Fruit fly (Drosophila melanogaster): ENCODE measurements around the gene CG12206.

CG12206 gene

dm6 chrX:3482119-3483014 lies 8.0 kb upstream of the CG12206 start, which contains the start of the genes CG10804 and CG10802:
Gene CG10804, minus strand, starts transcription at chrX:3482322.
Gene CG10802, plus strand, starts transcription at chrX:3482965.
- peak; percentile 58 for TF ChIP-seq CG15710 (tag; optimal IDR thresholded peaks at IDR 0.05)
- peak; percentile 45 for TF ChIP-seq Snoo (tag; optimal IDR thresholded peaks at IDR 0.05)
- no peak for TF ChIP-seq gl (tag; optimal IDR thresholded peaks at IDR 0.05)
- TF ChIP-seq rn (GFP tag; IDR thresholded peaks at IDR 0.05): peak; percentile 61; the same call in 1 of the 2 replicates
- no peak for TF ChIP-seq CG14655 (GFP tag; optimal IDR thresholded peaks at IDR 0.05)
- TF ChIP-seq CG13204 (GFP tag; optimal IDR thresholded peaks at IDR 0.05): no peak
- peak; percentile 72; the same call in 1 of the 2 replicates for TF ChIP-seq CG32121 (GFP tag; IDR thresholded peaks at IDR 0.05)
- peak; percentile 52 for TF ChIP-seq CG17806 (tag; optimal IDR thresholded peaks at IDR 0.05)
- no peak for TF ChIP-seq EcR (GFP tag; optimal IDR thresholded peaks at IDR 0.05)
- peak; percentile 42; the same call in 1 of the 2 replicates for TF ChIP-seq CG10348 (GFP tag; IDR thresholded peaks at IDR 0.05)
- peak; percentile 40 for TF ChIP-seq CG9948 (tag; optimal IDR thresholded peaks at IDR 0.05)
- TF ChIP-seq Pif1A (GFP tag; optimal IDR thresholded peaks at IDR 0.05): no peak
- TF ChIP-seq CG8301 (tag; optimal IDR thresholded peaks at IDR 0.05): no peak
- peak; percentile 85 for TF ChIP-seq fd96Ca (GFP tag; IDR thresholded peaks at IDR 0.05)
- peak; percentile 44 for TF ChIP-seq CG34367 (tag; optimal IDR thresholded peaks at IDR 0.05)
- peak; percentile 38 for TF ChIP-seq Pif1B (GFP tag; optimal IDR thresholded peaks at IDR 0.05)
- TF ChIP-seq CG4496 (GFP tag; IDR thresholded peaks at IDR 0.05): peak; percentile 92
- TF ChIP-seq CG12605 (GFP tag; IDR thresholded peaks at IDR 0.05): no peak
- peak; percentile 49 for TF ChIP-seq CG8159 (tag; optimal IDR thresholded peaks at IDR 0.05)
- no peak for TF ChIP-seq D1 (tag; optimal IDR thresholded peaks at IDR 0.05)
- peak; percentile 87 for TF ChIP-seq Ets98B (GFP tag; IDR thresholded peaks at IDR 0.05)

DNA sequence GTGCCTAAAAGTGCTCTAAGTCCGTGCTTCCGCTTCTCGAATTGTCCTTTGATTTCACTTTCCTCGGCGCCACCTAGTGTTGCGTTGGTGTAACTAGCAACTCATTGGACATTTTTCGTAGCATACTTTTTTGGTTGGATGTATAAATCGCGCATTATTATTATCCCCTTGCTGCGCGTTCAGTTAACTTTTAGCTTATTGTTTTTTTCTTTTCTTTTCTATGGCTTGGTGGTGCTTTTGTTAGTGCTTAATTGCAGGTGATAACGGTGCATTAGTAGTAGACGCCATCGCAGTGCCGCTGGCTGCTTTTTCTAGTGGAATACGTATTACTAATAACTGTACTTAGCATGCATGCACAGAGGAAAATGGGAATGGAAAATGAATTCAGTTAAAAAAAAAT lies 6.7 kb upstream of the CG12206 start:
- peak; percentile 40; the same call in 1 of the 2 replicates for TF ChIP-seq Ets98B (GFP tag; IDR thresholded peaks at IDR 0.05)
- no peak for TF ChIP-seq CG15710 (tag; optimal IDR thresholded peaks at IDR 0.05)
- TF ChIP-seq Pif1B (GFP tag; optimal IDR thresholded peaks at IDR 0.05): no peak
- TF ChIP-seq CG4496 (GFP tag; IDR thresholded peaks at IDR 0.05): peak; percentile 34; the same call in 1 of the 3 replicates
- peak; percentile 43 for TF ChIP-seq EcR (GFP tag; optimal IDR thresholded peaks at IDR 0.05)
- no peak for TF ChIP-seq CG32121 (GFP tag; IDR thresholded peaks at IDR 0.05)
- peak; percentile 33 for TF ChIP-seq D1 (tag; optimal IDR thresholded peaks at IDR 0.05)

- peak; percentile 64 for TF ChIP-seq CG15710 (tag; optimal IDR thresholded peaks at IDR 0.05)
- TF ChIP-seq gl (tag; optimal IDR thresholded peaks at IDR 0.05): peak; percentile 18
- peak; percentile 69 for TF ChIP-seq Snoo (tag; optimal IDR thresholded peaks at IDR 0.05)
- peak; percentile 22; the same call in 1 of the 2 replicates for TF ChIP-seq CG10348 (GFP tag; IDR thresholded peaks at IDR 0.05)
- peak; percentile 72 for TF ChIP-seq Pif1A (GFP tag; optimal IDR thresholded peaks at IDR 0.05)
- peak; percentile 78 for TF ChIP-seq CG8301 (tag; optimal IDR thresholded peaks at IDR 0.05)
- TF ChIP-seq rn (GFP tag; IDR thresholded peaks at IDR 0.05): peak; percentile 61
- TF ChIP-seq D1 (tag; optimal IDR thresholded peaks at IDR 0.05): peak; percentile 26
- peak; percentile 73 for TF ChIP-seq CG17806 (tag; optimal IDR thresholded peaks at IDR 0.05)
- TF ChIP-seq CG34367 (tag; optimal IDR thresholded peaks at IDR 0.05): peak; percentile 63
- TF ChIP-seq Ets98B (GFP tag; IDR thresholded peaks at IDR 0.05): peak; percentile 74
- peak; percentile 65 for TF ChIP-seq CG32121 (GFP tag; IDR thresholded peaks at IDR 0.05)
- TF ChIP-seq CG12605 (GFP tag; IDR thresholded peaks at IDR 0.05): peak; percentile 68
- no peak for TF ChIP-seq EcR (GFP tag; optimal IDR thresholded peaks at IDR 0.05)
- TF ChIP-seq CG8159 (tag; optimal IDR thresholded peaks at IDR 0.05): peak; percentile 74
- TF ChIP-seq CG9948 (tag; optimal IDR thresholded peaks at IDR 0.05): peak; percentile 69
- peak; percentile 67 for TF ChIP-seq Pif1B (GFP tag; optimal IDR thresholded peaks at IDR 0.05)
- TF ChIP-seq CG4496 (GFP tag; IDR thresholded peaks at IDR 0.05): peak; percentile 87
- TF ChIP-seq fd96Ca (GFP tag; IDR thresholded peaks at IDR 0.05): peak; percentile 52; the same call in 2 of the 3 replicates
- TF ChIP-seq CG14655 (GFP tag; optimal IDR thresholded peaks at IDR 0.05): peak; percentile 85
- TF ChIP-seq CG13204 (GFP tag; optimal IDR thresholded peaks at IDR 0.05): no peak
These were observed 1.7 kb upstream of the CG12206 start for dm6 chrX:3476009-3476408.

dm6 chrX:3473636-3474035 lies 688 bp downstream of the CG12206 start:
- peak; percentile 10 for TF ChIP-seq CG15710 (tag; optimal IDR thresholded peaks at IDR 0.05)
- TF ChIP-seq CG12605 (GFP tag; IDR thresholded peaks at IDR 0.05): no peak
- TF ChIP-seq CG8159 (tag; optimal IDR thresholded peaks at IDR 0.05): no peak
- TF ChIP-seq CG9948 (tag; optimal IDR thresholded peaks at IDR 0.05): no peak
- TF ChIP-seq fd96Ca (GFP tag; IDR thresholded peaks at IDR 0.05): no peak
- no peak for TF ChIP-seq CG34367 (tag; optimal IDR thresholded peaks at IDR 0.05)
- TF ChIP-seq CG8301 (tag; optimal IDR thresholded peaks at IDR 0.05): no peak

DNA sequence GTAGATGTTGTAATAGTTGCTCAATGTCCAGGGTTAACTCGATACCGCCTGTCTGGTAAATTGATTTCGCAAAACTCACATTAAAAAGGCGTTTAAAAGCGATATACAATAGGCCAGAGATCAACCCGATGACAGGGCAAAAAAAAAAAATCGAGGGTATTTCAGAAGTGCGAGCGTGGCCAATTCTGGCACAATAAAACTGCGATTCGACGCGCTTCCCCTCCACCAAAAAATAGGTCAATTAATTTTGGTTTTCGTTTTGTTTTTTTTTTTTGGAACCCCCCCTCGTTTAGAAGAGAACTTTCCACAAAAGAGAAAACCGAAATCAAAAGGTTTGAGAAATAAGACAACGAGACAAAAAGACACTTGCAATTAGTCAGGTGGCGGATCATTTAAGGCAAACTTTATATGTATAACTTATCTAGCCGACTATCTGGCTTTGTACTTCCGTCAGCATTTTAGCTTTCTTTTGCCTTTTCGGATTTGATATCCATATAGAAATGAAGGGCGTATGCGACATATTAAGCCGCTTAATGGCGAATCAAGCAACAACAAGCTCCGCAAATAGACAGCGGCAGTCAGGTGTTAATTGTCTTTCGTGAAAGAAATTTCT lies 3.8 kb downstream of the CG12206 start:
- TF ChIP-seq CG15710 (tag; optimal IDR thresholded peaks at IDR 0.05) (no peak), gl (tag; optimal IDR thresholded peaks at IDR 0.05) (no peak)

dm6 chrX:3465551-3465950 lies 8.8 kb downstream of the CG12206 start:
- no peak for TF ChIP-seq Pif1A (GFP tag; optimal IDR thresholded peaks at IDR 0.05)
- no peak for TF ChIP-seq CG14655 (GFP tag; optimal IDR thresholded peaks at IDR 0.05)
- no peak for TF ChIP-seq CG13204 (GFP tag; optimal IDR thresholded peaks at IDR 0.05)
- TF ChIP-seq CG12605 (GFP tag; IDR thresholded peaks at IDR 0.05): peak; percentile 28; the same call in 1 of the 2 replicates
